Worm (Caenorhabditis elegans): ENCODE results near the gene vwa-8.

DNA sequence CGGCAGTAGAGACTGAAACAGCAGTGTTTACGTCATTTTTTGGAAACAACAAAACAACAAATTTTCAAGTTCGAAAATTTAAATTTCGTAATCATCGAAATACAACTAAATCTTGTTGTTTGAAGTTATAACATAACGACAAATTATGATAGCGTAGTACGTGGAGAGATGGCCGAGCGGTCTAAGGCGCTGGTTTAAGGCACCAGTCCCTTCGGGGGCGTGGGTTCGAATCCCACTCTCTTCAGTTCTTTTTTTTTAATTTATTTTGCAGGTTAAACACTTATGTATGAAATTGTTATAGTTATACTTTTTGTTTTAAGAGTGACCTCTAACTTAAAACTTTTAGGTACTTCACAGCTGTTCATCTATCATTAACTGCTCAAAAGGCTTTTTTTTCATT, 49.0 kb upstream of the vwa-8 start:
- TF ChIP-seq nhr-25 (tag; optimal IDR thresholded peaks at IDR 0.05) (peak; percentile 25), egl-5 (tag; optimal IDR thresholded peaks at IDR 0.05) (no peak), egl-27 (tag; optimal IDR thresholded peaks at IDR 0.05) (no peak), mdl-1 (tag; optimal IDR thresholded peaks at IDR 0.05) (no peak), pha-4 (tag; optimal IDR thresholded peaks at IDR 0.05) (no peak), unc-62 (GFP tag; optimal IDR thresholded peaks at IDR 0.05) (no peak), elt-1 (tag; optimal IDR thresholded peaks at IDR 0.05) (no peak), fkh-10 (GFP tag; optimal IDR thresholded peaks at IDR 0.05) (no peak), ceh-82 (tag; optimal IDR thresholded peaks at IDR 0.05) (no peak), zag-1 (tag; optimal IDR thresholded peaks at IDR 0.05) (no peak), snpc-4 (tag; optimal IDR thresholded peaks at IDR 0.05) (no peak), elt-2 (tag; optimal IDR thresholded peaks at IDR 0.05) (no peak), ceh-16 (tag; optimal IDR thresholded peaks at IDR 0.05) (no peak), ceh-28 (tag; optimal IDR thresholded peaks at IDR 0.05) (no peak)
